Fruit fly (Drosophila melanogaster) whole organism, wandering third instar larva: ENCODE results near the gene CG14515.
A peak's percentile ranks its signal among the peaks of the same experiment; 100 is the strongest.

ENCODE experiments used
- Abd-B ChIP-seq: fragments of >200 bp; optimal IDR thresholded peaks from 2 replicates; lab custom pipeline; 2017; ENCODE audit warnings: missing biosample characterization, missing genetic modification characterization
- CG32264 ChIP-seq: fragments of 200-800 bp; sonication (Bioruptor generic); optimal IDR thresholded peaks from 2 replicates; lab custom pipeline; 2016; ENCODE audit warnings: missing biosample characterization, missing genetic modification characterization
- CG9705 ChIP-seq: fragments of 200-800 bp; sonication (Bioruptor generic); optimal IDR thresholded peaks from 2 replicates; lab custom pipeline; 2018; ENCODE audit warnings: missing biosample characterization, mild to moderate bottlenecking, missing genetic modification characterization
- Hr78 ChIP-seq: fragments of >200 bp; optimal IDR thresholded peaks from 2 replicates; lab custom pipeline; 2017; ENCODE audit warnings: missing biosample characterization, missing genetic modification characterization
- Jra ChIP-seq: sonication (Bioruptor generic); optimal IDR thresholded peaks from 2 replicates; lab custom pipeline; 2016; ENCODE audit warnings: missing biosample characterization, missing genetic modification characterization
- Vsx2 ChIP-seq: fragments of 200-300, 225-300 bp; sonication (Bioruptor generic); optimal IDR thresholded peaks from 2 replicates; lab custom pipeline; 2018; ENCODE audit warnings: missing biosample characterization, missing genetic modification characterization; ENCODE audit not compliant: partially characterized antibody
- br ChIP-seq: fragments of 200-800 bp; sonication (Bioruptor generic); optimal IDR thresholded peaks from 2 replicates; lab custom pipeline; 2016; ENCODE audit warnings: missing biosample characterization, missing genetic modification characterization
- dsf ChIP-seq: sonication (Bioruptor generic); optimal IDR thresholded peaks from 2 replicates; lab custom pipeline; 2016; ENCODE audit warnings: missing biosample characterization, missing genetic modification characterization, borderline replicate concordance
- fru ChIP-seq: fragments of 200-800 bp; sonication (Bioruptor generic); optimal IDR thresholded peaks from 3 replicates; lab custom pipeline; 2016; ENCODE audit warnings: missing biosample characterization, mild to moderate bottlenecking, missing genetic modification characterization
- h ChIP-seq: fragments of 200-800 bp; sonication (Bioruptor generic); optimal IDR thresholded peaks from 3 replicates; lab custom pipeline; 2016; ENCODE audit warnings: missing biosample characterization, mild to moderate bottlenecking, missing genetic modification characterization
- psq ChIP-seq: fragments of 200-800 bp; sonication (Bioruptor generic); optimal IDR thresholded peaks from 3 replicates; lab custom pipeline; 2017; ENCODE audit warnings: missing biosample characterization, mild to moderate bottlenecking, missing genetic modification characterization, moderate library complexity
- sv ChIP-seq: fragments of 200-800 bp; sonication (Bioruptor generic); optimal IDR thresholded peaks from 3 replicates; lab custom pipeline; 2016; ENCODE audit warnings: missing biosample characterization, missing genetic modification characterization
- tai ChIP-seq: sonication (Bioruptor generic); optimal IDR thresholded peaks from 2 replicates; lab custom pipeline; 2016; ENCODE audit warnings: missing biosample characterization, missing genetic modification characterization
- woc ChIP-seq: sonication (Bioruptor generic); optimal IDR thresholded peaks from 2 replicates; lab custom pipeline; 2016; ENCODE audit warnings: missing biosample characterization, mild to moderate bottlenecking, missing genetic modification characterization

DNA sequence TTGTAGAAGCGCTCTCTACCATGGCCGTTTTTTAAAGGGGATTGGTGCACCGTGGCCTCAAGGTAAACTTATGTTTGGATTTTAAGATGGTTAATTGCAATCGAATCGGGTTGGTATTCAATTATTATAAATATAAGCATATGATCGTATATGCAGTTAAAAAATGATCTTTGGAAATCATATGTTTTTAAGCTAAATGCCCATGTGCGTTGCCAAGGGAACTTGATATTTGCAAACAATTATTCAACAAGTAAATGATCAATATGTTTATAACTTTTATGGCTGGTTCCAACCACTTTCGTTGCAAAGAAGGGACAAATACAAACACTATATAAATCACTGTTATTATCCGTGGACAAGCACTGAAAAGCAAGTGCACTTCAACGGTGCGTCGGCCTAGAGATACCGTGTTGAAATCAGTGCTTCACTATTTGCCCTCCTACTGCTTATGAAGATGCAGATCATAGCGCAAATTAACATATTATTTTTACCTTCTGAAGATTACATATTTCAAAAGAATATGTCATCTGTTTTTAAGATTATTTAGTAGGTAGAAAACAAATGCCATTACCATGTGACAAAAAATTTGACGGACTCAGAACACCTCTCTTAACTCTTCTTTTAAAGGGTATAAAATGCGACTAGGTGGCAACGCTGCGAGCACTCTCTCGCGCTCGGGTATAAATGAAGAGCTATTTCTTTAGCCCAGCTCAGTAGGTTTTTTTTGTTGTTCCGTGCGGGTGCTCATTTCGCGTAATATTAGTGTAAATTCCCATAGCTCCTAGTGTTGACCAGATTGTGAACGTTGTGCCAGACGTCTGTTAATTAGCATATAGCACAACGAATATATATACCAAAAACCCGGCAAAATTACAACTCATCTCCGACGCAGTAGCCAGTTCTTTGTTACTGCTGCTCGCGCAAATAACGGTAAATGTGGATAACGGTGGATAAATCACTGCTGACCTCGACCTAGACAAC lies 39.6 kb upstream of the CG14515 start, which contains the start of gene rdog:
- TF ChIP-seq Jra (GFP tag; lab: Kevin White, UChicago) (peak; percentile 74), psq (GFP tag; lab: Kevin White, UChicago) (peak; percentile 73), woc (peak; percentile 98), Hr78 (GFP tag; lab: Kevin White, UChicago) (no peak), tai (GFP tag; lab: Kevin White, UChicago) (no peak), dsf (GFP tag; lab: Kevin White, UChicago) (peak; percentile 30), CG9705 (peak; percentile 73), CG32264 (GFP tag; lab: Kevin White, UChicago) (peak; percentile 50), Abd-B (GFP tag; lab: Kevin White, UChicago) (no peak), fru (GFP tag; lab: Kevin White, UChicago) (peak; percentile 91), Vsx2 (GFP tag; lab: Kevin White, UChicago) (no peak), h (GFP tag; lab: Kevin White, UChicago) (peak; percentile 46), br (GFP tag; lab: Kevin White, UChicago) (peak; percentile 85), sv (GFP tag; lab: Kevin White, UChicago) (peak; percentile 82)
